Worm (Caenorhabditis elegans): ENCODE data around the gene ugt-22.

DNA sequence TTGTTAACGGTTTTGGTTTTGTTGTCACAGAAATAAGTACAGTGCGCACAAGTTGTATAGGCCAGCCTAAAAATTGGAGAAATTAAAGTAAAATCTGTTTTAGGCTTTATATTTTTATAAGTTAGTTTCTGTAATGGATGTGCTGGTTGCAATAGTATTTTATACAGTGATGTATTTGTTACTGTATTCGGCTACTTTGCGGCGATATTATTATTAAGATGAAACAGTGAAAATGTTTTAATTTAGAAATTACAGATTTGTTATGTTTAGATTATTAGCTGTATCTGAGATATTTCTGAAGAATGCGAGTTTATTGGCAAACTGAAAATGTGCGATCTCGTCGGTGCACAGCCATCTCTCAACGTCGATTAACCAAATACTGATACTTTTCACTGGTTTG lies 8.5 kb downstream of the ugt-22 start, which contains the start of gene ule-4:
- TF ChIP-seq unc-39 (tag; optimal IDR thresholded peaks at IDR 0.05) (no peak), lsy-2 (tag; optimal IDR thresholded peaks at IDR 0.05) (no peak), lin-39 (tag; optimal IDR thresholded peaks at IDR 0.05) (no peak), nhr-237 (tag; optimal IDR thresholded peaks at IDR 0.05) (no peak), unc-55 (GFP tag; optimal IDR thresholded peaks at IDR 0.05) (no peak), ztf-11 (tag; optimal IDR thresholded peaks at IDR 0.05) (no peak)

Measured in whole organism, L2 larva.